Worm (Caenorhabditis elegans): Measurements from ENCODE around the gene cap-1.

The cap-1 gene

DNA sequence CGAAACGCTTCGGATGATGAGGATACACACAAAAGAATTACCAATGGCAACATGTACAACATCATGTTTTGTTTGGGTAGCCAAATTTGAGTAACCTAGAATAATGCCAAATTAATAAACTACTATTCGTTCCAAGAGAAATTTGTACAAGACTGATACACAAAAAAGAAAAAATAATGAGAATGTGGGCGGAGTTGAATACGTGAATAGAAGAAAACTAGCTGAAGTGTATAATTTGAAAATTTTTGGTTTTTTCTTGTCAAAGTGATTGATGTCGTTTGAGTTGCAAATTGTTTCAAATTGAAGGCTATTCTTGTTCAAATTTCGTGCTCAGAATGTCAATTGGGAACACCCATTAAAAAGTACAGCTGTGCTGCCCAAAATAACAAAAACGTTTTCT is 38.3 kb downstream of the cap-1 start, which contains the start of gene R13A1.5:
Gene R13A1.5 (minus strand): TSS at position 101 of the 400 bp plus-strand sequence.
- TF ChIP-seq nhr-10 (tag; optimal IDR thresholded peaks at IDR 0.05) (no peak), zag-1 (tag; optimal IDR thresholded peaks at IDR 0.05) (no peak), sma-3 (GFP tag; optimal IDR thresholded peaks at IDR 0.05) (no peak), lsy-2 (tag; optimal IDR thresholded peaks at IDR 0.05) (no peak), lin-13 (GFP tag; optimal IDR thresholded peaks at IDR 0.05) (no peak), F13H6.1 (tag; optimal IDR thresholded peaks at IDR 0.05) (no peak), unc-62 (GFP tag; optimal IDR thresholded peaks at IDR 0.05) (no peak), ceh-16 (tag; optimal IDR thresholded peaks at IDR 0.05) (no peak), ZK546.5 (tag; optimal IDR thresholded peaks at IDR 0.05) (no peak), nhr-23 (tag; optimal IDR thresholded peaks at IDR 0.05) (no peak), R02D3.7 (tag; optimal IDR thresholded peaks at IDR 0.05) (no peak), ztf-4 (tag; optimal IDR thresholded peaks at IDR 0.05) (no peak), ztf-11 (tag; optimal IDR thresholded peaks at IDR 0.05) (no peak), mbf-1 (tag; optimal IDR thresholded peaks at IDR 0.05) (no peak), crh-2 (tag; optimal IDR thresholded peaks at IDR 0.05) (no peak), mdl-1 (tag; optimal IDR thresholded peaks at IDR 0.05) (no peak), lin-11 (tag; optimal IDR thresholded peaks at IDR 0.05) (no peak), gmeb-1 (tag; optimal IDR thresholded peaks at IDR 0.05) (no peak), nhr-6 (tag; optimal IDR thresholded peaks at IDR 0.05) (no peak), lin-39 (tag; optimal IDR thresholded peaks at IDR 0.05) (no peak)

DNA sequence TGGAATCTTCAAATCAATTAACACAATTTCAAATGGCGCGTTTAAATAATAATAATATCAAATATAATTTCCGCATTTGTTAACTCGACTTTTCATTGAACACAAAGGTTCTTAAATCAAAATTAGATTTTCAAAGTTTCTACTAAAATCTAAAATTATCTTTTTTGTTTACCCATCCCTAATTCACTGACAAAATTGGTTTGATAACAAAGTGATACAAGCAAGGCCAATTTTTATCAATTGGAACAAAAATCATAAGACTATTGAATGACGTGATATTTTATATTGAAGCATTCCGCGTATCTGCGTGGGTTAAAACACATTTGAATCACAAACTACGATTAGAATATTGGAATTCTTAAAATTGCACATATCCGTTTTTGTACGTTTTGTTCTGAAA is 39.6 kb downstream of the cap-1 start:
- TF ChIP-seq mdl-1 (tag; optimal IDR thresholded peaks at IDR 0.05), result no peak
- peak; percentile 78 for TF ChIP-seq fos-1 (tag; optimal IDR thresholded peaks at IDR 0.05)
- TF ChIP-seq ztf-4 (tag; optimal IDR thresholded peaks at IDR 0.05), result no peak
- TF ChIP-seq unc-62 (GFP tag; optimal IDR thresholded peaks at IDR 0.05), result no peak
- no peak for TF ChIP-seq nhr-23 (tag; optimal IDR thresholded peaks at IDR 0.05)
- no peak for TF ChIP-seq mbf-1 (tag; optimal IDR thresholded peaks at IDR 0.05)
- no peak for TF ChIP-seq unc-39 (tag; optimal IDR thresholded peaks at IDR 0.05)
- TF ChIP-seq zag-1 (tag; optimal IDR thresholded peaks at IDR 0.05), result no peak
- peak; percentile 83 for TF ChIP-seq sma-9 (GFP tag; optimal IDR thresholded peaks at IDR 0.05)
- TF ChIP-seq sma-9 (tag; optimal IDR thresholded peaks at IDR 0.05), result no peak
- TF ChIP-seq gmeb-1 (tag; optimal IDR thresholded peaks at IDR 0.05), result peak; percentile 51
- peak; percentile 38 for TF ChIP-seq sma-3 (GFP tag; optimal IDR thresholded peaks at IDR 0.05)
- TF ChIP-seq nhr-21 (tag; optimal IDR thresholded peaks at IDR 0.05), result peak; percentile 0
- TF ChIP-seq peb-1 (tag; optimal IDR thresholded peaks at IDR 0.05), result no peak
- TF ChIP-seq crh-2 (tag; optimal IDR thresholded peaks at IDR 0.05), result peak; percentile 47

DNA sequence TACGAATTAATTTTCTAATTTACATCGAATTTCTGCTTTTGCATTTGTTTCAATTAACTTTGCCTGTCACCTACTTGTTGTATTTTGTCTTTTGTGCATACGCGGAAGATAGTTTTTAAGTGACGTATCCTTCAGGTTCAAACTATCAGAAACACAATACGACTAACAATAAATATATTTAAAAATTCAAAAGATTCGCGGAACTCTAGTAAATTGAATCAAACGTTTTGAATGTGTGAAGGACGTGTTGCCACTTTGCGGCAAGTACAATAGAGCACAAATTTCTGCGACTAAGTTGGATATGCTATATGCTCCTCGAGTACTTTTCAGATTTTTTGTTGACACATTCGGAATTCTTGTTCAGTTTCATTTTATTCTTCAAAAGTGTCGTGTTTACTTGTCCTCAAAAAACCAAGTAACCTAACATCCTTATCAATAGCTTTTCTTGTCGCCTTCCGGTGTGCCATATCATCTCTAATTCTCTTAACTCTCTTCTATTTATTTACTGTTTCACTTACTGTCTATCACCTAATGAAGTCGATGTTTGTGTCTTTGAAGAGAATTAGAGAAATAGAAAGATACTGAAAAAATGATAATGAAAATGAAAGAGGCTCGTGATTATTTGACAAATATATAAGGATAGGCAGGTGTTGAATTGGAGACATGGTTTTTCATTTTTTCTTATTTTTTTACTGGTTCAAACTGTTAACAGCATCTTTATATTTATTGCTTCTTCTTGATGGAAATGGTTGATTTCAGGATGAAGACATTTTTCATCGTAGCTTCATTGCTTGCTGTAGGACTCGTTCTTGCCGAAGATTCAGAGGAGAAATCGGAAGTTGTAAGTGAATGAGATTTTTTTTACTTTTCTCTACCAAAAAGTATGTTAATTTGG is 41.2 kb downstream of the cap-1 start, which contains the start of gene srlf-7:
Gene srlf-7 (plus strand): TSS at position 760 of the 895 bp plus-strand sequence.
- TF ChIP-seq nhr-11 (tag; optimal IDR thresholded peaks at IDR 0.05) (no peak), egl-27 (tag; optimal IDR thresholded peaks at IDR 0.05) (peak; percentile 77), mab-5 (tag; optimal IDR thresholded peaks at IDR 0.05) (no peak), ztf-11 (tag; optimal IDR thresholded peaks at IDR 0.05) (no peak), ztf-1 (GFP tag; conservative IDR thresholded peaks at IDR 0.05) (no peak), F13H6.1 (tag; optimal IDR thresholded peaks at IDR 0.05) (peak; percentile 43), nhr-12 (tag; optimal IDR thresholded peaks at IDR 0.05) (no peak), sem-4 (tag; optimal IDR thresholded peaks at IDR 0.05) (no peak), fos-1 (tag; optimal IDR thresholded peaks at IDR 0.05) (peak; percentile 98), ZK546.5 (tag; optimal IDR thresholded peaks at IDR 0.05) (no peak), C34F6.9 (tag; optimal IDR thresholded peaks at IDR 0.05) (peak; percentile 21), mdl-1 (tag; optimal IDR thresholded peaks at IDR 0.05) (peak in 1 of 2 experiments; percentile 11), ceh-16 (tag; optimal IDR thresholded peaks at IDR 0.05) (no peak), sma-3 (GFP tag; optimal IDR thresholded peaks at IDR 0.05) (peak; percentile 78), mbf-1 (tag; optimal IDR thresholded peaks at IDR 0.05) (no peak), ztf-4 (tag; optimal IDR thresholded peaks at IDR 0.05) (no peak), crh-2 (tag; optimal IDR thresholded peaks at IDR 0.05) (peak; percentile 76), aly-2 (tag; optimal IDR thresholded peaks at IDR 0.05) (no peak), unc-39 (tag; optimal IDR thresholded peaks at IDR 0.05) (no peak), ama-1 (optimal IDR thresholded peaks at IDR 0.05) (no peak), elt-3 (tag; optimal IDR thresholded peaks at IDR 0.05) (no peak), skn-1 (tag; optimal IDR thresholded peaks at IDR 0.05) (no peak), lin-13 (GFP tag; optimal IDR thresholded peaks at IDR 0.05) (no peak), nhr-10 (tag; optimal IDR thresholded peaks at IDR 0.05) (no peak), R02D3.7 (tag; optimal IDR thresholded peaks at IDR 0.05) (no peak), blmp-1 (tag; optimal IDR thresholded peaks at IDR 0.05; ENCODE audit: insufficient read depth) (peak; percentile 77), nhr-129 (tag; optimal IDR thresholded peaks at IDR 0.05) (peak; percentile 27), nhr-23 (tag; optimal IDR thresholded peaks at IDR 0.05) (no peak), sma-9 (GFP tag; optimal IDR thresholded peaks at IDR 0.05) (peak; percentile 82), sma-9 (tag; optimal IDR thresholded peaks at IDR 0.05) (no peak), nhr-77 (tag; optimal IDR thresholded peaks at IDR 0.05) (no peak), nhr-237 (tag; optimal IDR thresholded peaks at IDR 0.05) (no peak), dmd-4 (tag; optimal IDR thresholded peaks at IDR 0.05) (no peak), ceh-82 (tag; optimal IDR thresholded peaks at IDR 0.05) (no peak), unc-62 (GFP tag; optimal IDR thresholded peaks at IDR 0.05) (no peak), lin-39 (tag; optimal IDR thresholded peaks at IDR 0.05) (no peak), unc-55 (GFP tag; optimal IDR thresholded peaks at IDR 0.05) (no peak), snpc-4 (tag; optimal IDR thresholded peaks at IDR 0.05) (no peak), nhr-6 (tag; optimal IDR thresholded peaks at IDR 0.05) (no peak), nhr-21 (tag; optimal IDR thresholded peaks at IDR 0.05) (peak; percentile 41)
